Worm (Caenorhabditis elegans) whole organism, L1 larva: ENCODE data around the gene noca-1.

Experiments
- C16A3.4 ChIP-seq: fragments of 150-350 bp; optimal IDR thresholded peaks from 2 replicates; lab custom pipeline; 2014; ENCODE audit warnings: missing biosample characterization, missing genetic modification characterization
- C34B4.2 ChIP-seq: sonication (generic microtip); optimal IDR thresholded peaks from 2 replicates; lab custom pipeline; 2017; ENCODE audit warnings: mild to moderate bottlenecking, missing genetic modification characterization, missing compliant biosample characterization
- Y116A8C.19 ChIP-seq: sonication (generic microtip); optimal IDR thresholded peaks from 2 replicates; lab custom pipeline; 2016; ENCODE audit warnings: missing compliant biosample characterization, missing genetic modification characterization, borderline replicate concordance
- aha-1 ChIP-seq: fragments of 150-350 bp; optimal IDR thresholded peaks from 2 replicates; lab custom pipeline; 2014; ENCODE audit warnings: missing biosample characterization, missing genetic modification characterization
- alr-1 ChIP-seq: fragments of 200-800 bp; sonication (Bioruptor generic); optimal IDR thresholded peaks from 2 replicates; lab custom pipeline; 2018; ENCODE audit warnings: borderline replicate concordance, mild to moderate bottlenecking, missing genetic modification characterization, missing compliant biosample characterization
- aly-2 ChIP-seq: fragments of 150-350 bp; optimal IDR thresholded peaks from 2 replicates; lab custom pipeline; 2014; ENCODE audit warnings: missing biosample characterization, missing genetic modification characterization
- blmp-1 ChIP-seq: fragments of 150-350 bp; optimal IDR thresholded peaks from 2 replicates; lab custom pipeline; 2014; ENCODE audit warnings: missing biosample characterization, missing genetic modification characterization
- efl-1 ChIP-seq, 4 experiments: fragments of 150-350 bp; optimal IDR thresholded peaks in 3 of 4; peaks in 1 of 4; 1 replicate in 1 of 4; 2 replicates in 3 of 4; lab custom pipeline; 2014; ENCODE audit warnings: missing biosample characterization in 2 of 4, missing genetic modification characterization in 2 of 4, missing genetic modification reagents in 2 of 4
- egl-13 ChIP-seq: sonication (generic microtip); optimal IDR thresholded peaks from 2 replicates; lab custom pipeline; 2016; ENCODE audit warnings: missing genotype, missing genetic modification reagents, missing genetic modification characterization, missing compliant biosample characterization
- egl-27 ChIP-seq, 2 experiments: fragments of 150-350 bp in 1 of 2; sonication (generic microtip); optimal IDR thresholded peaks; 3 replicates each; lab custom pipeline; 2017 to 2018; ENCODE audit warnings: missing biosample characterization in 2 of 2, missing genetic modification characterization in 2 of 2, missing genetic modification reagents in 2 of 2
- elt-2 ChIP-seq: sonication (generic microtip); optimal IDR thresholded peaks from 2 replicates; lab custom pipeline; 2016; ENCODE audit warnings: missing genetic modification characterization, mild to moderate bottlenecking, inconsistent platforms, missing compliant biosample characterization, missing genetic modification reagents
- elt-3 ChIP-seq, 6 experiments: fragments of 150-350 bp in 1 of 6; sonication (generic microtip); optimal IDR thresholded peaks; 2 replicates each; lab custom pipeline; 2017 to 2018; ENCODE audit warnings: missing biosample characterization in 6 of 6, missing genetic modification characterization in 6 of 6, inconsistent platforms in 1 of 6
- ets-5 ChIP-seq: fragments of 200-800 bp; sonication (Bioruptor generic); IDR thresholded peaks from 2 replicates; pipeline ENCODE4 v1.3.6; 2022; ENCODE audit warnings: missing genetic modification characterization, missing compliant biosample characterization
- fkh-4 ChIP-seq: sonication (generic microtip); optimal IDR thresholded peaks from 2 replicates; lab custom pipeline; 2016; ENCODE audit warnings: missing compliant biosample characterization, missing genetic modification characterization, borderline replicate concordance
- fkh-8 ChIP-seq: sonication (generic microtip); optimal IDR thresholded peaks from 2 replicates; lab custom pipeline; 2016; ENCODE audit warnings: mild to moderate bottlenecking, missing genetic modification characterization, missing compliant biosample characterization
- fos-1 ChIP-seq: fragments of 150-350 bp; optimal IDR thresholded peaks from 2 replicates; lab custom pipeline; 2014; ENCODE audit warnings: missing biosample characterization, missing genetic modification characterization
- grh-1 ChIP-seq: fragments of 200-800 bp; sonication (Bioruptor generic); IDR thresholded peaks from 2 replicates; pipeline ENCODE4 v1.3.6; 2022; ENCODE audit warnings: missing genetic modification reagents, missing genetic modification characterization, missing compliant biosample characterization
- hlh-17 ChIP-seq: fragments of 200-800 bp; sonication (Bioruptor generic); optimal IDR thresholded peaks from 2 replicates; lab custom pipeline; 2018; ENCODE audit warnings: missing genetic modification characterization, mild to moderate bottlenecking, missing compliant biosample characterization, moderate library complexity, borderline replicate concordance
- isw-1 ChIP-seq: fragments of 200-800 bp; sonication (Bioruptor generic); IDR thresholded peaks from 2 replicates; pipeline ENCODE4 v1.3.6; 2022; ENCODE audit warnings: missing genetic modification characterization, missing compliant biosample characterization
- lin-13 ChIP-seq: fragments of 150-350 bp; optimal IDR thresholded peaks from 2 replicates; lab custom pipeline; 2014; ENCODE audit warnings: missing biosample characterization, missing genetic modification reagents, missing genetic modification characterization
- lin-15B ChIP-seq: fragments of 150-350 bp; sonication (generic microtip); optimal IDR thresholded peaks from 3 replicates; lab custom pipeline; 2014; ENCODE audit warnings: missing biosample characterization, missing genetic modification characterization
- lin-35 ChIP-seq, 2 experiments: fragments of 150-350 bp; optimal IDR thresholded peaks; 2 replicates each; lab custom pipeline; 2014; ENCODE audit warnings: missing biosample characterization in 2 of 2, missing genetic modification characterization in 2 of 2, missing genetic modification reagents in 2 of 2
- lin-39 ChIP-seq: fragments of 150-350 bp; optimal IDR thresholded peaks from 2 replicates; lab custom pipeline; 2014; ENCODE audit warnings: missing biosample characterization, missing genetic modification reagents, missing genetic modification characterization
- lir-3 ChIP-seq: sonication (generic microtip); optimal IDR thresholded peaks from 2 replicates; lab custom pipeline; 2016; ENCODE audit warnings: mild to moderate bottlenecking, missing genetic modification characterization, moderate library complexity, missing compliant biosample characterization; ENCODE audit not compliant: poor library complexity
- lsy-2 ChIP-seq, 2 experiments: fragments of 150-350 bp; optimal IDR thresholded peaks; 2 replicates each; lab custom pipeline; 2014; ENCODE audit warnings: missing biosample characterization in 2 of 2, missing genetic modification characterization in 2 of 2
- mab-9 ChIP-seq: fragments of 200-800 bp; sonication (Bioruptor generic); IDR thresholded peaks from 2 replicates; pipeline ENCODE4 v1.3.6; 2022; ENCODE audit warnings: missing genetic modification reagents, missing genetic modification characterization, missing compliant biosample characterization
- mep-1 ChIP-seq: fragments of 150-350 bp; optimal IDR thresholded peaks from 2 replicates; lab custom pipeline; 2014; ENCODE audit warnings: missing biosample characterization, missing genetic modification characterization
- nhr-12 ChIP-seq: sonication (generic microtip); optimal IDR thresholded peaks from 2 replicates; lab custom pipeline; 2017; ENCODE audit warnings: missing biosample characterization, missing genetic modification characterization
- nhr-19 ChIP-seq: fragments of 200-800 bp; sonication (Bioruptor generic); conservative IDR thresholded peaks from 2 replicates; pipeline ENCODE4 v1.3.6; 2022; ENCODE audit warnings: missing genetic modification characterization, missing compliant biosample characterization
- nhr-20 ChIP-seq: sonication (generic microtip); optimal IDR thresholded peaks from 2 replicates; lab custom pipeline; 2016; ENCODE audit warnings: mild to moderate bottlenecking, missing genetic modification characterization, missing compliant biosample characterization
- nhr-28 ChIP-seq: fragments of 150-350 bp; optimal IDR thresholded peaks from 2 replicates; lab custom pipeline; 2014; ENCODE audit warnings: missing biosample characterization, missing genetic modification characterization
- nhr-71 ChIP-seq: sonication (generic microtip); optimal IDR thresholded peaks from 2 replicates; lab custom pipeline; 2016; ENCODE audit warnings: mild to moderate bottlenecking, missing genetic modification characterization, moderate library complexity, missing compliant biosample characterization
- nhr-76 ChIP-seq: sonication (generic microtip); optimal IDR thresholded peaks from 2 replicates; lab custom pipeline; 2017; ENCODE audit warnings: missing biosample characterization, missing genetic modification characterization
- nhr-77 ChIP-seq: fragments of 150-350 bp; optimal IDR thresholded peaks from 2 replicates; lab custom pipeline; 2014; ENCODE audit warnings: missing biosample characterization, missing genetic modification characterization
- nhr-85 ChIP-seq: sonication (generic microtip); peaks from one replicate; lab custom pipeline; 2016; ENCODE audit warnings: missing genetic modification characterization, inconsistent platforms, missing compliant biosample characterization
- nhr-90 ChIP-seq: sonication (generic microtip); optimal IDR thresholded peaks from 2 replicates; lab custom pipeline; 2016; ENCODE audit warnings: mild to moderate bottlenecking, missing genetic modification characterization, missing compliant biosample characterization; ENCODE audit not compliant: poor library complexity
- pax-3 ChIP-seq: fragments of 200-800 bp; sonication (Bioruptor generic); optimal IDR thresholded peaks from 2 replicates; lab custom pipeline; 2018; ENCODE audit warnings: mild to moderate bottlenecking, missing genetic modification characterization, moderate library complexity, missing compliant biosample characterization
- pqm-1 ChIP-seq: sonication (generic microtip); optimal IDR thresholded peaks from 3 replicates; lab custom pipeline; 2017; ENCODE audit warnings: missing biosample characterization, missing genetic modification characterization
- rnt-1 ChIP-seq: sonication (generic microtip); optimal IDR thresholded peaks from 2 replicates; lab custom pipeline; 2016; ENCODE audit warnings: mild to moderate bottlenecking, missing genetic modification characterization, moderate library complexity, missing compliant biosample characterization
- snu-23 ChIP-seq: sonication (generic microtip); optimal IDR thresholded peaks from 2 replicates; lab custom pipeline; 2016; ENCODE audit warnings: missing genetic modification characterization, missing compliant biosample characterization
- sup-37 ChIP-seq: fragments of 200-800 bp; sonication (Bioruptor generic); optimal IDR thresholded peaks from 2 replicates; lab custom pipeline; 2018; ENCODE audit warnings: mild to moderate bottlenecking, missing genetic modification characterization, missing compliant biosample characterization
- swsn-7 ChIP-seq: sonication (generic microtip); optimal IDR thresholded peaks from 2 replicates; lab custom pipeline; 2016; ENCODE audit warnings: missing genetic modification characterization, missing compliant biosample characterization
- tbx-2 ChIP-seq: sonication (generic microtip); optimal IDR thresholded peaks from 2 replicates; lab custom pipeline; 2016; ENCODE audit warnings: missing genetic modification characterization, missing compliant biosample characterization
- tlp-1 ChIP-seq: fragments of 150-350 bp; optimal IDR thresholded peaks from 2 replicates; lab custom pipeline; 2014; ENCODE audit warnings: missing biosample characterization, missing genetic modification characterization
- unc-130 ChIP-seq: fragments of 150-350 bp; optimal IDR thresholded peaks from 2 replicates; lab custom pipeline; 2017; ENCODE audit warnings: missing biosample characterization, missing genetic modification characterization, inconsistent platforms
- unc-30 ChIP-seq: sonication (generic microtip); optimal IDR thresholded peaks from 2 replicates; lab custom pipeline; 2017; ENCODE audit warnings: missing biosample characterization, missing genetic modification characterization
- unc-86 ChIP-seq: sonication (generic microtip); optimal IDR thresholded peaks from 2 replicates; lab custom pipeline; 2016; ENCODE audit warnings: missing genetic modification characterization, missing compliant biosample characterization
- unc-98 ChIP-seq: fragments of 200-800 bp; sonication (Bioruptor generic); IDR thresholded peaks from 2 replicates; pipeline ENCODE4 v1.3.6; 2022; ENCODE audit warnings: missing genetic modification characterization, missing compliant biosample characterization
- zag-1 ChIP-seq: fragments of 150-350 bp; optimal IDR thresholded peaks from 2 replicates; lab custom pipeline; 2014; ENCODE audit warnings: missing biosample characterization, missing genetic modification characterization
- zip-4 ChIP-seq: fragments of 200-800 bp; sonication (Bioruptor generic); optimal IDR thresholded peaks from 2 replicates; lab custom pipeline; 2018; ENCODE audit warnings: mild to moderate bottlenecking, missing genetic modification characterization, moderate library complexity, missing compliant biosample characterization
- ztf-11 ChIP-seq, 2 experiments: sonication (generic microtip); optimal IDR thresholded peaks; 2 replicates each; lab custom pipeline; 2016 to 2017; ENCODE audit warnings: missing genetic modification characterization in 2 of 2, missing biosample characterization in 1 of 2, missing compliant biosample characterization in 1 of 2
- ztf-4 ChIP-seq: fragments of 150-350 bp; optimal IDR thresholded peaks from 2 replicates; lab custom pipeline; 2014; ENCODE audit warnings: missing biosample characterization, missing genetic modification characterization

Gene noca-1

DNA sequence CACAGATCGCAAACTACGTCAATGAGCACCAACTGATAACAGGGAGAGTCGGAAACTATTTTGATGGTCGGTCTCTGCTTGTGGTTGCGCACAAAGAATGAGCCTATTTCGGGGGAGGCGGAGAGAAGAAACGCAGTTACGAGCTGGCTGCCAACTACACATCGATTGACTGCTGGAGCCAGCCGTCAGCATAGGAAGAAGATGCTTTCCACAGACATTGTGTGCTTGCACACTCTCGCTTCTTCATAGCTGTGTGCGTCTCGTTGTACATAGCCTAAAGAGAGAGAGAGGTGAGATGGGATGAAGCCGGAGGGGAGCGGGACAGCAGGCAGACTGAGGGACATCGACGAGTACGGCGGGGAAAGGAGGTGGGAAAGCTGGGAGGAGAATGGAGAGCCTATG is 22.3 kb upstream of the noca-1 start:
- TF ChIP-seq blmp-1 (tag; lab: Kevin White, UChicago) (no peak), nhr-90 (tag; lab: Kevin White, UChicago) (no peak), pax-3 (tag; lab: Kevin White, UChicago) (peak; percentile 26), lsy-2 (tag; optimal IDR thresholded peaks at IDR 0.05; lab: Kevin White, UChicago) (peak; percentile 10 to 49), pqm-1 (no peak), tlp-1 (tag; lab: Kevin White, UChicago) (no peak), fos-1 (tag; lab: Kevin White, UChicago) (no peak), elt-3 (tag; optimal IDR thresholded peaks at IDR 0.05; lab: Kevin White, UChicago) (no peak), lin-35 (GFP tag; optimal IDR thresholded peaks at IDR 0.05; lab: Kevin White, UChicago) (peak; percentile 38 to 41), swsn-7 (tag; lab: Kevin White, UChicago) (peak; percentile 57), mab-9 (GFP tag; lab: Robert Waterston, UW) (no peak), lin-39 (tag; lab: Kevin White, UChicago) (no peak), nhr-76 (tag; lab: Kevin White, UChicago) (no peak), ztf-4 (tag; lab: Kevin White, UChicago) (peak; percentile 37), fkh-8 (peak; percentile 82), isw-1 (GFP tag; lab: Robert Waterston, UW) (peak; percentile 36; the same call in 1 of the 2 replicates), Y116A8C.19 (tag; lab: Kevin White, UChicago) (no peak), egl-13 (tag; lab: Kevin White, UChicago) (peak; percentile 57), unc-30 (tag; lab: Kevin White, UChicago) (no peak), nhr-20 (tag; lab: Kevin White, UChicago) (peak; percentile 29), mep-1 (tag; lab: Kevin White, UChicago) (peak; percentile 28), nhr-71 (tag; lab: Kevin White, UChicago) (peak; percentile 62), nhr-12 (no peak), ets-5 (GFP tag; lab: Robert Waterston, UW) (no peak), fkh-4 (tag; lab: Kevin White, UChicago) (no peak), egl-27 (tag; optimal IDR thresholded peaks at IDR 0.05; lab: Kevin White, UChicago) (peak in 1 of 2 experiments; percentile 28), unc-86 (tag; lab: Kevin White, UChicago) (peak; percentile 51), aly-2 (tag; lab: Kevin White, UChicago) (no peak), snu-23 (GFP tag; lab: Kevin White, UChicago) (peak; percentile 48), C34B4.2 (tag; lab: Kevin White, UChicago) (no peak), zip-4 (GFP tag; lab: Kevin White, UChicago) (no peak), aha-1 (no peak), tbx-2 (peak; percentile 47), alr-1 (no peak), grh-1 (GFP tag; lab: Robert Waterston, UW) (no peak), nhr-19 (peak; percentile 52), unc-130 (tag; lab: Kevin White, UChicago) (no peak), nhr-28 (tag; lab: Kevin White, UChicago) (no peak), nhr-77 (tag; lab: Kevin White, UChicago) (peak; percentile 13), unc-98 (GFP tag; lab: Robert Waterston, UW) (no peak), zag-1 (tag; lab: Kevin White, UChicago) (no peak), elt-2 (peak; percentile 84), lin-15B (tag; lab: Kevin White, UChicago) (no peak), ztf-11 (tag; optimal IDR thresholded peaks at IDR 0.05; lab: Kevin White, UChicago) (peak in 1 of 2 experiments; percentile 16), nhr-85 (tag; lab: Kevin White, UChicago) (no peak), rnt-1 (tag; lab: Kevin White, UChicago) (peak; percentile 42), lin-13 (GFP tag; lab: Kevin White, UChicago) (no peak), efl-1 (optimal IDR thresholded peaks at IDR 0.05; lab: Kevin White, UChicago) (peak; percentile 27 to 40), efl-1 (GFP tag; optimal IDR thresholded peaks at IDR 0.05 in 1 of 2; lab: Kevin White, UChicago) (no peak), C16A3.4 (no peak), hlh-17 (GFP tag; lab: Kevin White, UChicago) (no peak), sup-37 (GFP tag; lab: Kevin White, UChicago) (no peak), lir-3 (tag; lab: Kevin White, UChicago) (no peak)
